Fruit fly (Drosophila melanogaster): ENCODE data around the gene CG3939.

CG3939 gene

DNA sequence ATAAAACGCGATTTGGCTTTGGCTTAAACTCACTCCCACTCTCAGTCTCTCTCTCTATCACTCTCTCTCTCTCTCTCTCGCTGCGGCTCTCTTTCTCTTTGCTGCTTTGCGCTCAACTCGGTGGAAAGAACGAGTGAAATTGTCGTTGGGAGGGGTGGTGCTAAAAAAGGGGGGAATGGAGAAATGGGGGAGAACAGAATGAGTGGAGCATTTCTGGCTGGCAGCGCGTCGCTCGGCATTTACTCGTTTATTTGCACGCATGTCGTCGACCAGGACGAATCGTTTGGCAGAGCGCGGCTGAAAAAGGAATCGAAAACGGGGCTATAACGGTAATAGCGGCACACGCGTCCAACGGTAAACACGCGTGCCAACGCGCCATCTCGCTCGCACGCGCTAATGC is 1.4 kb downstream of the CG3939 start, which contains the start of gene dnc (continued):
- TF ChIP-seq fd102C (GFP tag; optimal IDR thresholded peaks at IDR 0.05) (no peak), Bgb (GFP tag; IDR thresholded peaks at IDR 0.05; ENCODE audit: partially characterized antibody) (peak; percentile 69; the same call in 1 of the 2 replicates), ewg (GFP tag; optimal IDR thresholded peaks at IDR 0.05) (peak; percentile 48), Deaf1 (tag; optimal IDR thresholded peaks at IDR 0.05) (peak; percentile 79), MBD-R2 (GFP tag; IDR thresholded peaks at IDR 0.05) (no peak), NfI (GFP tag; optimal IDR thresholded peaks at IDR 0.05) (no peak), Atf-2 (GFP tag; optimal IDR thresholded peaks at IDR 0.05) (no peak), Hand (GFP tag; optimal IDR thresholded peaks at IDR 0.05) (peak; percentile 36), z (GFP tag; IDR thresholded peaks at IDR 0.05) (peak; percentile 99), nom (GFP tag; optimal IDR thresholded peaks at IDR 0.05) (peak; percentile 54), CG8290 (GFP tag; optimal IDR thresholded peaks at IDR 0.05) (no peak), CG8290 (tag; optimal IDR thresholded peaks at IDR 0.05) (peak in 1 of 2 experiments; percentile 59), exex (tag; optimal IDR thresholded peaks at IDR 0.05) (no peak), CG6791 (GFP tag; IDR thresholded peaks at IDR 0.05; ENCODE audit: partially characterized antibody) (peak; percentile 17; the same call in 1 of the 3 replicates), inv (GFP tag; IDR thresholded peaks at IDR 0.05; ENCODE audit: partially characterized antibody) (peak; percentile 28; the same call in 1 of the 2 replicates), abd-A (tag; optimal IDR thresholded peaks at IDR 0.05) (peak; percentile 61), sug (tag; optimal IDR thresholded peaks at IDR 0.05) (no peak), CG15514 (GFP tag; optimal IDR thresholded peaks at IDR 0.05) (no peak), amos (GFP tag; IDR thresholded peaks at IDR 0.05; ENCODE audit: partially characterized antibody) (peak; percentile 63; the same call in 1 of the 2 replicates), CG4730 (GFP tag; IDR thresholded peaks at IDR 0.05) (no peak), toy (GFP tag; IDR thresholded peaks at IDR 0.05) (no peak), CG3838 (GFP tag; optimal IDR thresholded peaks at IDR 0.05) (no peak), CG12744 (GFP tag; optimal IDR thresholded peaks at IDR 0.05) (no peak), CG7271 (tag; optimal IDR thresholded peaks at IDR 0.05) (no peak), chinmo (GFP tag; IDR thresholded peaks at IDR 0.05; ENCODE audit: partially characterized antibody) (peak; percentile 65; the same call in 1 of the 4 replicates), Med (GFP tag) (peak; percentile 65), dimm (GFP tag; IDR thresholded peaks at IDR 0.05) (no peak), dpn (GFP tag; optimal IDR thresholded peaks at IDR 0.05) (no peak), fru (optimal IDR thresholded peaks at IDR 0.05) (no peak), Trl (optimal IDR thresholded peaks at IDR 0.05) (peak; percentile 88 to 94), Trl (GFP tag; optimal IDR thresholded peaks at IDR 0.05) (peak; percentile 9), Rfx (GFP tag; IDR thresholded peaks at IDR 0.05) (0 out of 2 replicates have a peak, but pooled peaks have one; percentile 22), CG15601 (tag; optimal IDR thresholded peaks at IDR 0.05) (no peak), CG13287 (GFP tag; IDR thresholded peaks at IDR 0.05; ENCODE audit: partially characterized antibody) (peak; percentile 31), CG34224 (GFP tag; IDR thresholded peaks at IDR 0.05; ENCODE audit: partially characterized antibody) (peak; percentile 44), CG6272 (GFP tag; IDR thresholded peaks at IDR 0.05) (no peak), Lhr (GFP tag; optimal IDR thresholded peaks at IDR 0.05) (no peak), Bteb2 (GFP tag; optimal IDR thresholded peaks at IDR 0.05) (no peak), tio (GFP tag; optimal IDR thresholded peaks at IDR 0.05) (no peak), Adf1 (GFP tag; IDR thresholded peaks at IDR 0.05) (peak; percentile 37; the same call in 1 of the 2 replicates), Xrp1 (GFP tag; IDR thresholded peaks at IDR 0.05) (0 out of 2 replicates have a peak, but pooled peaks have one; percentile 9), CG10321 (GFP tag; IDR thresholded peaks at IDR 0.05) (peak; percentile 32; the same call in 1 of the 2 replicates), ftz-f1 (GFP tag; optimal IDR thresholded peaks at IDR 0.05) (no peak), odd (GFP tag; optimal IDR thresholded peaks at IDR 0.05) (no peak), CG14710 (tag; optimal IDR thresholded peaks at IDR 0.05) (no peak), CG10654 (GFP tag; optimal IDR thresholded peaks at IDR 0.05) (no peak), Sry-δ (GFP tag; optimal IDR thresholded peaks at IDR 0.05) (no peak), CG4328 (GFP tag; optimal IDR thresholded peaks at IDR 0.05) (no peak), CG4424 (GFP tag; optimal IDR thresholded peaks at IDR 0.05) (no peak), scrt (GFP tag; optimal IDR thresholded peaks at IDR 0.05) (peak; percentile 13), HLH3B (GFP tag; IDR thresholded peaks at IDR 0.05) (no peak)
